Worm (Caenorhabditis elegans) whole organism, L1 larva: ENCODE measurements around the gene glct-6.

ENCODE experiments used
- ama-1 ChIP-seq: fragments of 150-350 bp; optimal IDR thresholded peaks from 2 replicates; lab custom pipeline; 2014
- dpl-1 ChIP-seq, 3 experiments: fragments of 150-350 bp in 2 of 3; sonication (generic microtip) in 1 of 3; optimal IDR thresholded peaks; 2 replicates each; lab custom pipeline; 2014 to 2017; ENCODE audit warnings: missing biosample characterization in 3 of 3, missing genetic modification characterization in 3 of 3, missing genetic modification reagents in 3 of 3
- grh-1 ChIP-seq: fragments of 200-800 bp; sonication (Bioruptor generic); IDR thresholded peaks from 2 replicates; pipeline ENCODE4 v1.3.6; 2022; ENCODE audit warnings: missing genetic modification reagents, missing genetic modification characterization, missing compliant biosample characterization

DNA sequence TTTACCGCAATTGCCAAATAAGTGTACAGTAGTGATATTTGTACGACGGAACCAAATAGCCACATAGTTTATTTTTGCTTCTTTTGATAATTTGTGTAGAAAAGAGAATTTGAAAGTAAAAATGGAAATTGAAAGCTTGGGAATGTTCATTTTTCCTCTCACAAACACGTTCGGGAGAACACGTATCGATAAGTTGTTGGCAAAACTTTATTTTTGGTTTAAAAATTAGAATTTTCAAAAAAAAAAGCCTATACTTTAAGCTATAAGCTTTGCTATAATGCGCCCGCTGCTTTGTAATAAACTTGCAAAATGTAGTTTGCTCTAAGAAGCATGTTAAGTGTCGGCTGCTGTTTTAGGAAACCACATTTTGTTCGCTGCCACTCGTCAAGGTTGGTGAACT lies 28.7 kb upstream of the glct-6 start, which contains the start of gene Y37E11AR.7:
- no peak for TF ChIP-seq ama-1 (lab: Kevin White, UChicago)
- no peak for TF ChIP-seq dpl-1 (GFP tag; optimal IDR thresholded peaks at IDR 0.05; lab: Kevin White, UChicago)
- no peak for TF ChIP-seq grh-1 (GFP tag; lab: Robert Waterston, UW)
